Fruit fly (Drosophila melanogaster) S2 (cell line): ENCODE measurements around the gene CG31272.

Experiments
- CG8478 ChIP-seq: fragments of >200 bp; optimal IDR thresholded peaks from 2 replicates; lab custom pipeline; 2018
- CTCF ChIP-seq, 2 experiments: fragments of >200 bp; optimal IDR thresholded peaks; 2 replicates each; lab custom pipeline; 2018

The CG31272 gene

DNA sequence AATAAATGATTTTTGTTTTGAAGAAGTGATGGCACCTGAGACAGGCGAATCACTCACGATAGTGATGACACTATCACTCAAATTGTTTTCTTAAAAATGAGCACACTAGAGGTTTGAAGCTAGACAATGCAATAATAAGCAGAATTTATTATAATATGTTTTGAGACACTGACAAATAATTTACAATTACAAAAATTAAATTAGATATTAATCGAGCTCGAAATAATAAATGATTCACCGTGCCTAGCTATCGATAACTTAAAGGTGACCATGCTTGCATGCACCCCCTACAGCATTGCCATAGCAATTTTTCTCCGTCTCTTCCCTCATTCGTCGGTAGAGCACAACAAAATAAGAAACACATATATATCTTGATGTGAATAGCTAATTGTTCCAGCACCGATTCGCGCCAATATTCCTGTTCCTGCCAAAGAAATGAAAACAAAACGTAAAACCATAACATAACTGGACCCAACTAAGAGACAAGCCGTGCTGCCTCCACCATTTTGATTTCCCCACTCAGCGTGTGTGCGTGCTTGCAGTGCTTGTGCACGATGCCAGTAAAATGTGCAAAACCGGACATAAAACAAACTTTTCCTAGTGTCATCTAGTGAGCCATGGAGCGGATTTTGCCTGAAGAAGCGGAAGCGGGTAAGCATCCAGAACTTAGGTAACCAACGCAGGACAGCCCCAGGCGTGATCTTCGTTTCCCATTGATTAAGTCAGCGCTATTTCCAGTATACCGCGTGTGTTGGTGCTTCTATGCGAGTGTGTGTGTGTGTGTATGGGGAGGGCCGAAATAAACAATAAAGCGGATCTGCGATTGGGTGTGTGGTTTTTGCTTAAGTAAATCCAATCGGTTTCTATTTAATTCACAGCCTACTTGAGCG, 2.0 kb upstream of the CG31272 start, which contains the start of the genes MED7 and Cap-H2:
MED7 (minus strand) TSS at position 67 of the 890 bp plus-strand sequence.
Cap-H2 (plus strand) TSS at position 345 of the 890 bp plus-strand sequence.
- no peak for TF ChIP-seq CTCF (optimal IDR thresholded peaks at IDR 0.05; lab: Kevin White, UChicago)
- no peak for TF ChIP-seq CG8478 (lab: Kevin White, UChicago)

DNA sequence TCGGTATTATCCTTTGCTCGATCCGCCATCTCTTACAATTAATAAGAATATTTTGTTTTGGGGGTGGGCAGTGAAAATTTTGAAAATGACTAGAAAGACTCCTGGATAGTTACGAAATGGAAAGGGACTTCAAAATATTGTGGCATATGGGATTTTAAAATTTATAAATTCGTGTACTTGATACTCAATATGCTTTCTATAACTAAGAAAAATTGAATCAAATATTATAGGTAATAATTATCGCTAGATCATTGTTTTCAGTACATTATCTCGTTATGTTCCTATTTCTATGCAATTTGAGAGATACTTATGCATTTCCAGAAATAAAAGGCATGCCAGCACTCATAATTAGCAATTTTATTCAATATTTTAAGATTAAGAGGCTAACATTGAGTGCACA, 3.7 kb downstream of the CG31272 start, which contains the start of gene CG14691:
CG14691 (minus strand) TSS at position 101 of the 400 bp plus-strand sequence.
- no peak for TF ChIP-seq CTCF (optimal IDR thresholded peaks at IDR 0.05; lab: Kevin White, UChicago)
- TF ChIP-seq CG8478 (lab: Kevin White, UChicago) = no peak

DNA sequence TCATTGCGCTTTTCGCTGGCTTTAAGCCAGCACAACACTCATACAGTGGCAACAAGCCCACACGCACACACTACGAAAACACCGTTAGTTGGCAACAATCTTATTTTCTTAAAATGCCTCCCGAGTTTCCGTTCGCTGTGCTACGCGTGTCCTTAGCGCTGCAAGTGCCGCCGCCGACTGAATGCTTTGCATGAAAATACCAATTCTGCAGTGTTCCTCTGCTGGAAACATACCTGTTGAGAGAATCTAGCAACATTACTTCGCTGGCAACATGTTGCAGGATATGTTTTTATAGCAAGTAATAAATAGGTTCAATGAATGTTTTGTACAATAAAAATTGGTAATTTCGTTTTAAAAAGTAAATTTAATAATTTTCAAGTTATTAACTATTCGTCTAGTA, 8.1 kb downstream of the CG31272 start, which contains the start of gene TkR86C:
TkR86C (minus strand) TSS at position 168 of the 400 bp plus-strand sequence.
- TF ChIP-seq CG8478 (lab: Kevin White, UChicago) (no peak), CTCF (optimal IDR thresholded peaks at IDR 0.05; lab: Kevin White, UChicago) (no peak)

DNA sequence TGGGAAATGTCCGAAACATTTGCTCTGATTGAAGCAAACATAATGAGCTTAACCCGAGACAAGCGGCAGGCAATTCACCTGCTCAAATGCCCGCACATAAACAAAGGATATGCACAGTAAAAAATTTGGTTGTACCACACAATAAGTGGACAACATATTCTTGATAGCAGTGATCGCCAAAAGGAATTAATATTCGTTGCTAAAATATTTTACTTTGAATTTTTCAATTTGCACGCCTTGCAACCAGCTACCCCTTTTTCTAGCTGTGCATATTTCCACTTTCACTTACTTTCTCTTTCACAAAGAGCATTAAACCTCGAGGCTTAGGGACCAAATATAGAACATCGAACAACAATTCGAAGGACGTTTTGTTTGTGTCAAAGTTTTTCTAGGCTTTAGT, 11.5 kb downstream of the CG31272 start:
- TF ChIP-seq CTCF (optimal IDR thresholded peaks at IDR 0.05; lab: Kevin White, UChicago) = no peak
- no peak for TF ChIP-seq CG8478 (lab: Kevin White, UChicago)

DNA sequence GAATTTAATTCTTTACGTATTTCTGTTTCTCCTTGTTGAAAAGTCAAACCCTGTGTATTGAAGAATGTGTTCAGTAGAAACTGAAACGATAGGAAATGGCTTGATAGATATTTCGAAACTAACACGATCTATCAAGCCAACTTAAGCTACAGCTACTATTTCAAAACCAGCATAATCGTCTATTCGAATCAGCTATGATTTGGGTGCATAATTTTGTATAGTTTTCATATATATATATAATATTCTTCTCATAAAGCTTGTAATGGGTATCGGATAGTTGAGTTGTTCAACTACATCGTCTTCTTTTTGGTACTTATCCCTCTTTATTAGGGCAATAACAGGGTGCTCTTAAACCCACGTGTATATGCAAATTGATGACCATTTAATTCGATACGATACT, 23.3 kb downstream of the CG31272 start, which contains the start of gene tomboy20:
tomboy20 (minus strand) TSS at position 101 of the 400 bp plus-strand sequence.
- TF ChIP-seq CG8478 (lab: Kevin White, UChicago) (no peak), CTCF (optimal IDR thresholded peaks at IDR 0.05; lab: Kevin White, UChicago) (no peak)

DNA sequence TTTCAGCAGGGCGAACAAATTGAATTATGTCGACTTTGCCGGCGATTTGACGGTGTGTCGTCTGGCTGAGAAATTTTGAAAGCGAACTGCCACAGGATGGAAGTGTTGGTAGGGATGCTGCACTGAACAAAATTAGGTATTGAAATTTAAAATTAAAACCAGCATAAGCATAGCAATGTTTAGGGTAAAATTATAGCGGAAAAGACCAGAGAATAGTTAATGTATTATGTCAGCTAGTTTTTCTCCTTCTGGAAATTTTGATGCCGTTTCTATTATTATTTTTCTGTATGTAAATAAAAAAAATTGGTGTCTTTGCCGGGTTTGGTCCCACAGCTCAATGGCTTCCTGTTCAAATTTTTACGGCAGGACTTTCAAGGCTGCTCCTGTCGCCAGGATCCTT, 32.5 kb downstream of the CG31272 start:
- TF ChIP-seq CTCF (optimal IDR thresholded peaks at IDR 0.05; lab: Kevin White, UChicago) (no peak), CG8478 (lab: Kevin White, UChicago) (no peak)

DNA sequence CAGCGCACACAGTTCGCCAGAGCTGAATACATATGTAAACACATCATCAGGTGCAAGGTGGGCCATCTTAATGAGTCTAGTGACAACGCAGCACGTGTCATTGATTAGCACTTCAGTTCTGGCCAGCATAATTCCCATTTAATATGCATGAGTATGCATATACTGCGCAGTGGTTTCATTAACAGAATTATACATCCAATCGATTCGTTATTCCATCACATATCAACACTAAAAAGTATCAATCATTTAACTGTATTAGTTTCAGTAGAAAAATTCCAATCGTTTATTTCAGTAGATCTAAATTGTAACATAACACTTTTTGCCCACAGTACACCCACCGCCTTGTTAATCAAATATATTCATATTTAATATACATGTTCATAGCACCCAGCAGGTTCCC, 44.7 kb downstream of the CG31272 start, which contains the start of gene CG4073:
CG4073 (plus strand) TSS at position 301 of the 400 bp plus-strand sequence.
- TF ChIP-seq CG8478 (lab: Kevin White, UChicago) = no peak
- TF ChIP-seq CTCF (optimal IDR thresholded peaks at IDR 0.05; lab: Kevin White, UChicago) = no peak

DNA sequence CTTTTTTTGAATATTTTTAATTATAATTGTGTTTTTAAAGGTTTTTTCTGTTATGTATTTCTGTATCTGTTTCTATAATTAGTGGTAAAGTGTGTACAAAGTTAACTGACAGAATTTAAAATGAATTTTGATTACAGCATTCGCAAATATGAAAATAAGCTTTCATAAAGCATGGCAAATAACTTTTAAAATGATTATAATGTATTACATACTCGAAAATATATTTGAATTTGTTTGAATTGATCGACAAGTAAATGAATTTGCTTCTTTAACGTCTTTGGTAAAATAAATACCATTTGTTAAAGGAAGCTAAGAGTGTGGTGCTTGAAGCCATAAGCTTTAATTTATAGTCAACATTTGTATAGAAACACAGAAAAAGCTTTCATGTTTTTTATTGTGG, 48.0 kb downstream of the CG31272 start, which contains the start of gene CG14689:
CG14689 (minus strand) TSS at position 101 of the 400 bp plus-strand sequence.
- TF ChIP-seq CTCF (optimal IDR thresholded peaks at IDR 0.05; lab: Kevin White, UChicago) (no peak), CG8478 (lab: Kevin White, UChicago) (no peak)

DNA sequence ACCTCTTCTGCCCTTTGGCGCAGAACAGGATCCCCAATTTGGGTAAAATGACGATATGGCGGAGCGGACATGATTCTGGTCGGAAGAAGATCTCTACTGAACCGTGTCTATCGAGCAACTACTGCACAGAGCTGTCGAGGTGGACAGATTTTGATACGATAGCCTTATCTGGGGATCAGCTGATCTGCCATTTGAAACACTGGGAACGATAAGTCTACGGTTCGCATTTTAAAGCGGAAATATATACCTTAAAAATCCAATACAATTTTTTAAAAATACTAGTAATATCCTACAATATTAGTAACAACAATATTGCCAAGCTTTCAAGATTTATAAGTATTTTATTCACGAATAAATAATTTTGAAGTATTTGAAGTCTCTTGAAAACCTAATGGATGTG, 49.9 kb downstream of the CG31272 start, which contains the start of gene CG31373:
CG31373 (minus strand) TSS at position 101 of the 400 bp plus-strand sequence.
- TF ChIP-seq CTCF (optimal IDR thresholded peaks at IDR 0.05; lab: Kevin White, UChicago) (no peak), CG8478 (lab: Kevin White, UChicago) (no peak)

DNA sequence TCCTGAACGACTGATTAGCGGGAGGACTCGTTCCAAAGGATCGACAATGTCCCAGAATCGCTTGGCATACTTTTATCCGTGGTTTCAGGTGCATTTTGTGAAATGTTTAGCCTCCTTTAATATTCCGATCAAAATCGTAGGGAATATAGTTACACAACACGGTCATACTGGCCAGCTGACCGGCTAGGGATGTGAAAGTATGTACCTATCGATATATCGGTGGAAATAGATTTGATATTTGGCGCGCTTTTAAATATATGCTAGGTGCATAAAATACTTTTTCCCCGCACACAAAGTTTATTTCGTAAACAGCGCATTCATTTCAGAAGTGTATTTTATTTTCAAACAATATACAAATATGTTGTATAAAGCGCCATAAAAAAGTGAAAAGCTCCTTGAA, 51.0 kb downstream of the CG31272 start, which contains the start of gene CG31278:
CG31278 (minus strand) TSS at position 172 of the 400 bp plus-strand sequence.
- TF ChIP-seq CTCF (optimal IDR thresholded peaks at IDR 0.05; lab: Kevin White, UChicago) = no peak
- TF ChIP-seq CG8478 (lab: Kevin White, UChicago) = no peak

DNA sequence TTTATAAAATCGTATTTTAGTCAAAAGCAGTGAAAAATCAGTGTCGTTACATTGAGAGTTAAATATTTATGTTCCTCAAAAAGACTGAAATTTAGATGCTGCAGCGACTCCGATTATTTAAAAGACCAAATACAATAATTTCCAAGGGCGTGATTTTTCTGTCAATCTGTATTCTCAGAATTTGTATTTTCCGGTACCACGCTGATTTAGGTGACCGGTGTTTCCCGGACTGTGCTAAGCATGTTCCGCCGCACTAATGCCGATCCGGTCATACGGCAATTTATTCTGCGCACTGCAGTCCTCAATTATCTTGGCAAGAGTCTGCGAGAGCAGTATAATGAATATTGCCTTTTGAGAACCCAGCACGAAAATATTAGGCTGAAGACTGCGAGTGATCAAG, 52.4 kb downstream of the CG31272 start, which contains the start of the genes CG31467 and CG14684:
CG31467 (minus strand) TSS at position 101 of the 400 bp plus-strand sequence.
CG14684 (plus strand) TSS at position 212 of the 400 bp plus-strand sequence.
- no peak for TF ChIP-seq CG8478 (lab: Kevin White, UChicago)
- TF ChIP-seq CTCF (optimal IDR thresholded peaks at IDR 0.05; lab: Kevin White, UChicago) = no peak
